Worm (Caenorhabditis elegans): ENCODE results near the gene F07E5.8.

ce11 chrII:2090605-2091004 is 15.2 kb upstream of the F07E5.8 start, which contains the start of gene trpl-5:
- no peak for TF ChIP-seq med-1 (GFP tag; optimal IDR thresholded peaks at IDR 0.05; ENCODE audit: insufficient read depth)
- TF ChIP-seq ztf-29 (GFP tag; IDR thresholded peaks at IDR 0.05) = no peak
- TF ChIP-seq klf-2 (GFP tag; conservative IDR thresholded peaks at IDR 0.05) = no peak
- TF ChIP-seq ztf-23 (GFP tag; IDR thresholded peaks at IDR 0.05) = no peak
- no peak for TF ChIP-seq T22C8.4 (GFP tag; IDR thresholded peaks at IDR 0.05)
- no peak for TF ChIP-seq ref-1 (GFP tag; conservative IDR thresholded peaks at IDR 0.05)
- no peak for TF ChIP-seq flt-1 (GFP tag; IDR thresholded peaks at IDR 0.05)
- TF ChIP-seq tab-1 (GFP tag; IDR thresholded peaks at IDR 0.05) = no peak
